Worm (Caenorhabditis elegans): ENCODE results near the gene K05F6.12.

Gene K05F6.12

DNA sequence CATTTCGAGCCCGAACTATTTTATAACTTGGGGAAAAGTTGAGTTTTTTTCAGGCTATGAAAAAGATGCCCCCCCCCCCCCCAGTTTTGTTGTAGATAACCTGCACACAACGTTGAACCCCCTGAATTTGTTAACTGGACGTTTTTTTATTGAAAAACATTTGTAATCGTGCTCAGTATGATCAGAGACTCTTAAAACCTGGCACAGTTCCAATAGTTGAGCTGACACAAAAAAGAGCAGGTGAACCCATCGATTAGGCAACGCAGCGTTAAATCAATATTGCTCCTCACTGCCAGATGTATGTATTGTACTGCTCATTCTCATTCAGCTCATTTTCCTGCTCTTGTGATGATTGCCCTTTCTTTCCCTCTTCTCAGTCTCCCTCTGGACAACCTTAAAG lies at the start of gene K05F6.12:
Gene K05F6.12 (plus strand): TSS at position 301 of the 400 bp plus-strand sequence.
- TF ChIP-seq mab-9 (GFP tag; IDR thresholded peaks at IDR 0.05): no peak
- TF ChIP-seq hpl-2 (GFP tag; optimal IDR thresholded peaks at IDR 0.05): no peak
- no peak for TF ChIP-seq unc-98 (GFP tag; IDR thresholded peaks at IDR 0.05)
- TF ChIP-seq elt-3 (tag; optimal IDR thresholded peaks at IDR 0.05): no peak
- no peak for TF ChIP-seq pag-3 (tag; optimal IDR thresholded peaks at IDR 0.05; ENCODE audit: borderline replicate concordance, insufficient read depth)
- TF ChIP-seq lin-13 (GFP tag; optimal IDR thresholded peaks at IDR 0.05): no peak
- no peak for TF ChIP-seq sptf-1 (tag; optimal IDR thresholded peaks at IDR 0.05)
- TF ChIP-seq nhr-237 (tag; optimal IDR thresholded peaks at IDR 0.05): no peak
- TF ChIP-seq ceh-63 (GFP tag; optimal IDR thresholded peaks at IDR 0.05): no peak
- no peak for TF ChIP-seq alr-1 (tag; optimal IDR thresholded peaks at IDR 0.05; ENCODE audit: borderline replicate concordance)
- no peak for TF ChIP-seq ets-5 (GFP tag; IDR thresholded peaks at IDR 0.05)
- no peak for TF ChIP-seq pqm-1 (tag; optimal IDR thresholded peaks at IDR 0.05)
- TF ChIP-seq ceh-82 (tag; optimal IDR thresholded peaks at IDR 0.05): no peak
- TF ChIP-seq unc-86 (tag; optimal IDR thresholded peaks at IDR 0.05): no peak
- no peak for TF ChIP-seq fkh-8 (tag; optimal IDR thresholded peaks at IDR 0.05)
- no peak for TF ChIP-seq lin-14 (GFP tag; optimal IDR thresholded peaks at IDR 0.05)
- TF ChIP-seq ces-1 (GFP tag; optimal IDR thresholded peaks at IDR 0.05): no peak
- no peak for TF ChIP-seq nhr-12 (tag; optimal IDR thresholded peaks at IDR 0.05)
- no peak for TF ChIP-seq isw-1 (GFP tag; IDR thresholded peaks at IDR 0.05)
- TF ChIP-seq efl-3 (GFP tag; optimal IDR thresholded peaks at IDR 0.05): no peak

DNA sequence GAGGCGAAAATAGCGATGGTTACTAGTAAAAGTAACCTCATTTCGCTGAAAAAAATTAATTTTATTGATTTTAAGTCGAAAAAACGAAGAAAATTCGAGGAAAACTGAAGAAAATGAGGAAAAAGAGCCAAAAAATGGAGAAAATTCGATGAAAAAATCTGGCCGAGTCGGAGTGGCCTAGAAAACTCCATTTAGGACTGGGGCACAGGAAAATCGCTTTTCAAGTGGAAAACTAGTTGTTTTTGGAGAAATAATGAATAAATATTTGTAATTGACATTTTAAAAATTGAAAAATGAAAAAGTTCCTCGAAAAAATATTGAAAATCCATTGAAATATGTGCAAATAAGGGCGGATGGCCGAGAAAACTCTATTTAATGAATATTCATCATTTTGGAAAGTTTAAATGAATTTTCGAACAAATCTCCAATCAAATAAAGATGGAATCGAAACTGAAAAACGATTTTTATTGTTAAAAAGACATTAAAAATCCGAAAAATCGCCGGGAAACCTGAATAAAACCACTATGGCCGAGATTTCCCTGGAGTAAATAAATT lies 45.4 kb upstream of the K05F6.12 start, which contains the start of gene emc-1:
Gene emc-1 (minus strand): TSS at position 45 of the 555 bp plus-strand sequence.
- peak; percentile 63 for TF ChIP-seq nhr-85 (tag)
- peak in 1 of 2 experiments; percentile 7 for TF ChIP-seq lsy-2 (tag; optimal IDR thresholded peaks at IDR 0.05)
- TF ChIP-seq efl-1 (optimal IDR thresholded peaks at IDR 0.05): no peak
- peak in 1 of 2 experiments; percentile 14 for TF ChIP-seq efl-1 (GFP tag; optimal IDR thresholded peaks at IDR 0.05 in 1 of 2)
- TF ChIP-seq rnt-1 (tag; optimal IDR thresholded peaks at IDR 0.05): peak; percentile 37
- peak; percentile 8 for TF ChIP-seq nhr-90 (tag; optimal IDR thresholded peaks at IDR 0.05; ENCODE audit: poor library complexity)
- peak; percentile 2 for TF ChIP-seq fkh-8 (tag; optimal IDR thresholded peaks at IDR 0.05)
- no peak for TF ChIP-seq nhr-84 (tag; optimal IDR thresholded peaks at IDR 0.05)
- TF ChIP-seq mep-1 (tag; optimal IDR thresholded peaks at IDR 0.05): peak; percentile 16
- TF ChIP-seq unc-98 (GFP tag; IDR thresholded peaks at IDR 0.05): no peak
- no peak for TF ChIP-seq fkh-4 (tag; optimal IDR thresholded peaks at IDR 0.05; ENCODE audit: borderline replicate concordance)
- no peak for TF ChIP-seq blmp-1 (tag; optimal IDR thresholded peaks at IDR 0.05)
- TF ChIP-seq dpl-1 (GFP tag; optimal IDR thresholded peaks at IDR 0.05): peak in 1 of 3 experiments; percentile 14
- peak; percentile 32 for TF ChIP-seq lin-14 (GFP tag; optimal IDR thresholded peaks at IDR 0.05)
- TF ChIP-seq ceh-90 (tag; optimal IDR thresholded peaks at IDR 0.05): peak; percentile 76
- no peak for TF ChIP-seq alr-1 (tag; optimal IDR thresholded peaks at IDR 0.05; ENCODE audit: borderline replicate concordance)
- TF ChIP-seq irx-1 (tag; optimal IDR thresholded peaks at IDR 0.05): peak; percentile 45

DNA sequence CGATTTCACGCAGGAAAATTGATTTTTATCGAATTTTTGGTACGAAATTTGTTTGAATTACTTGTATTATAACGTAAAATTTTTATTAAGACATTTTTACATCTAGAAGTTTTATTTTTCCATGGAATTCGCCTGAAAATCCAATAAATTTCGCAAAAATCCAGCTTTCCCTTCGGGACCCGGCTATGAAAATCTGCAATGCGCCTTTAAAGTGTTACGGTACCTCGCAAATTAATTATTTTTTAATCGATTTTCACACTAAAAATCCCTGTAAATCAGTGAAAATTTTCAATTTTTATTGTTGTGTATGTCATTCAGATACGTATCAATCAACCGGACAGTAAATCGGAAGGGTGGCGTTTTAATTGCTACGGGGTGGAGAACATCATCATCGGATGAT lies 44.8 kb upstream of the K05F6.12 start:
- TF ChIP-seq blmp-1 (tag; optimal IDR thresholded peaks at IDR 0.05) (peak; percentile 11), ceh-90 (tag; optimal IDR thresholded peaks at IDR 0.05) (no peak)

ce11 chrII:1501614-1502355 lies 43.9 kb upstream of the K05F6.12 start:
- TF ChIP-seq nhr-71 (tag; optimal IDR thresholded peaks at IDR 0.05): peak; percentile 81
- TF ChIP-seq pag-3 (tag; optimal IDR thresholded peaks at IDR 0.05; ENCODE audit: borderline replicate concordance, insufficient read depth): peak; percentile 71
- TF ChIP-seq ztf-4 (tag; optimal IDR thresholded peaks at IDR 0.05): peak; percentile 52
- TF ChIP-seq fkh-4 (tag; optimal IDR thresholded peaks at IDR 0.05; ENCODE audit: borderline replicate concordance): no peak
- TF ChIP-seq nhr-20 (tag; optimal IDR thresholded peaks at IDR 0.05): peak; percentile 40
- peak; percentile 66 for TF ChIP-seq nhr-19 (GFP tag; conservative IDR thresholded peaks at IDR 0.05)
- no peak for TF ChIP-seq unc-30 (tag; optimal IDR thresholded peaks at IDR 0.05)
- TF ChIP-seq fkh-10 (GFP tag; optimal IDR thresholded peaks at IDR 0.05): no peak
- peak; percentile 55 for TF ChIP-seq egl-13 (tag; optimal IDR thresholded peaks at IDR 0.05)
- peak; percentile 50 for TF ChIP-seq fkh-8 (tag; optimal IDR thresholded peaks at IDR 0.05)
- peak; percentile 17 for TF ChIP-seq C16A3.4 (tag; optimal IDR thresholded peaks at IDR 0.05)
- peak; percentile 90 for TF ChIP-seq zip-4 (GFP tag; optimal IDR thresholded peaks at IDR 0.05)
- TF ChIP-seq dpl-1 (GFP tag; optimal IDR thresholded peaks at IDR 0.05): peak in 2 of 3 experiments; percentile 1 to 25
- TF ChIP-seq snu-23 (GFP tag; optimal IDR thresholded peaks at IDR 0.05): peak; percentile 58
- TF ChIP-seq lin-35 (GFP tag; optimal IDR thresholded peaks at IDR 0.05): peak in 1 of 2 experiments; percentile 8
- TF ChIP-seq nhr-28 (tag; optimal IDR thresholded peaks at IDR 0.05): no peak
- TF ChIP-seq F16B12.6 (tag; optimal IDR thresholded peaks at IDR 0.05): no peak
